Worm (Caenorhabditis elegans) whole organism, early embryonic: ENCODE measurements around the gene set-23.

Source experiments
- aly-1 ChIP-seq: sonication (generic microtip); optimal IDR thresholded peaks from 2 replicates; lab custom pipeline; 2016; ENCODE audit warnings: missing genetic modification characterization, missing compliant biosample characterization
- ceh-13 ChIP-seq: fragments of 200-800 bp; sonication (Bioruptor generic); optimal IDR thresholded peaks from 2 replicates; lab custom pipeline; 2018; ENCODE audit warnings: mild to moderate bottlenecking, missing genetic modification characterization, missing compliant biosample characterization
- ceh-36 ChIP-seq: sonication (generic microtip); optimal IDR thresholded peaks from 2 replicates; lab custom pipeline; 2016; ENCODE audit warnings: missing genetic modification characterization, inconsistent platforms, missing compliant biosample characterization
- tbx-11 ChIP-seq: fragments of 200-800 bp; sonication (Bioruptor generic); IDR thresholded peaks from 2 replicates; pipeline ENCODE4 v1.3.6; 2022; ENCODE audit warnings: missing genetic modification characterization, missing compliant biosample characterization

ce11 chrIV:1595802-1596201 is 5.7 kb upstream of the set-23 start, which contains the start of gene npp-8:
- peak; percentile 73; the same call in 1 of the 2 replicates for TF ChIP-seq tbx-11 (GFP tag; lab: Robert Waterston, UW)
- peak; percentile 85 for TF ChIP-seq ceh-36 (tag; lab: Kevin White, UChicago)
- TF ChIP-seq aly-1 (tag; lab: Kevin White, UChicago): peak; percentile 8
- peak; percentile 58 for TF ChIP-seq ceh-13 (GFP tag; lab: Kevin White, UChicago)
